Fruit fly (Drosophila melanogaster) whole organism, adult: ENCODE data around the gene Ssl2.

Source experiments
- CG11617 ChIP-seq: fragments of 200-800 bp; sonication (Bioruptor generic); optimal IDR thresholded peaks from 2 replicates; lab custom pipeline; 2017; ENCODE audit warnings: mild to moderate bottlenecking, missing biosample characterization, missing genetic modification reagents, missing genetic modification characterization
- CG12768 ChIP-seq: fragments of 200-800 bp; sonication (Bioruptor generic); optimal IDR thresholded peaks from 2 replicates; lab custom pipeline; 2017; ENCODE audit warnings: missing biosample characterization, missing genetic modification characterization, mild to moderate bottlenecking, moderate library complexity, missing genetic modification reagents
- CG14711 ChIP-seq: fragments of 200-800 bp; sonication (Bioruptor generic); optimal IDR thresholded peaks from 2 replicates; lab custom pipeline; 2018; ENCODE audit warnings: missing biosample characterization, mild to moderate bottlenecking, missing genetic modification characterization, moderate library complexity
- CG1620 ChIP-seq: fragments of 200-800 bp; sonication (Bioruptor generic); optimal IDR thresholded peaks from 2 replicates; lab custom pipeline; 2016; ENCODE audit warnings: missing biosample characterization, missing genetic modification characterization
- CG33017 ChIP-seq: fragments of 200-800 bp; sonication (Bioruptor generic); optimal IDR thresholded peaks from 2 replicates; lab custom pipeline; 2018; ENCODE audit warnings: missing biosample characterization, mild to moderate bottlenecking, missing genetic modification characterization, moderate library complexity
- CG5204 ChIP-seq: fragments of 200-800 bp; sonication (Bioruptor generic); optimal IDR thresholded peaks from 2 replicates; lab custom pipeline; 2016; ENCODE audit warnings: missing biosample characterization, missing genetic modification characterization
- CG7045 ChIP-seq: fragments of 200-800 bp; sonication (Bioruptor generic); optimal IDR thresholded peaks from 2 replicates; lab custom pipeline; 2017; ENCODE audit warnings: missing biosample characterization, mild to moderate bottlenecking, missing genetic modification characterization
- CG7101 ChIP-seq: fragments of 200-800 bp; sonication (Bioruptor generic); optimal IDR thresholded peaks from 2 replicates; lab custom pipeline; 2018; ENCODE audit warnings: missing biosample characterization, mild to moderate bottlenecking, missing genetic modification characterization, moderate library complexity
- Clk ChIP-seq: fragments of 200-800 bp; sonication (Bioruptor generic); optimal IDR thresholded peaks from 2 replicates; lab custom pipeline; 2017; ENCODE audit warnings: missing biosample characterization, missing genetic modification characterization
- Crg-1 ChIP-seq: fragments of 200-800 bp; sonication (Bioruptor generic); optimal IDR thresholded peaks from 2 replicates; lab custom pipeline; 2016; ENCODE audit warnings: missing biosample characterization, missing genetic modification characterization
- Hr96 ChIP-seq: fragments of 200-800 bp; sonication (Bioruptor generic); optimal IDR thresholded peaks from 2 replicates; lab custom pipeline; 2016; ENCODE audit warnings: missing biosample characterization, missing genetic modification characterization
- Mnt ChIP-seq: fragments of 200-800 bp; sonication (Bioruptor generic); optimal IDR thresholded peaks from 2 replicates; lab custom pipeline; 2016; ENCODE audit warnings: missing biosample characterization, mild to moderate bottlenecking, missing genetic modification characterization
- bab1 ChIP-seq: fragments of 200-800 bp; sonication (Bioruptor generic); optimal IDR thresholded peaks from 3 replicates; lab custom pipeline; 2019; ENCODE audit warnings: missing biosample characterization, mild to moderate bottlenecking, missing genetic modification characterization, moderate library complexity
- cic ChIP-seq: fragments of 200-800 bp; sonication (Bioruptor generic); optimal IDR thresholded peaks from 2 replicates; lab custom pipeline; 2017; ENCODE audit warnings: missing biosample characterization, mild to moderate bottlenecking, missing genetic modification characterization, moderate library complexity
- cnc ChIP-seq, 2 experiments: fragments of >200 bp; optimal IDR thresholded peaks; 2 replicates each; lab custom pipeline; 2017
- kay ChIP-seq: fragments of 200-800 bp; sonication (Bioruptor generic); peaks from one replicate; lab custom pipeline; 2016; ENCODE audit warnings: missing biosample characterization, missing genetic modification characterization, borderline replicate concordance
- ovo ChIP-seq: fragments of 200-800 bp; sonication (Bioruptor generic); optimal IDR thresholded peaks from 2 replicates; lab custom pipeline; 2016; ENCODE audit warnings: missing biosample characterization, missing genetic modification characterization
- pad ChIP-seq: fragments of 200-800 bp; sonication (Bioruptor generic); optimal IDR thresholded peaks from 3 replicates; lab custom pipeline; 2017; ENCODE audit warnings: missing biosample characterization, missing genetic modification characterization, mild to moderate bottlenecking, moderate library complexity, missing genetic modification reagents
- tj ChIP-seq: fragments of 200-800 bp; sonication (Bioruptor generic); optimal IDR thresholded peaks from 3 replicates; lab custom pipeline; 2017; ENCODE audit warnings: missing biosample characterization, mild to moderate bottlenecking, missing genetic modification characterization, moderate library complexity
- toe ChIP-seq: fragments of 200-800 bp; sonication (Bioruptor generic); optimal IDR thresholded peaks from 2 replicates; lab custom pipeline; 2016; ENCODE audit warnings: missing biosample characterization, missing genetic modification characterization

Ssl2 gene

dm6 chr3R:29011144-29011543 is 21.3 kb downstream of the Ssl2 start:
- TF ChIP-seq toe (GFP tag; lab: Kevin White, UChicago) (no peak), cnc (optimal IDR thresholded peaks at IDR 0.05; lab: Kevin White, UChicago) (no peak), CG5204 (GFP tag; lab: Kevin White, UChicago) (no peak)

- no peak for TF ChIP-seq ovo
- no peak for TF ChIP-seq CG11617
- no peak for TF ChIP-seq CG7045 (GFP tag; lab: Kevin White, UChicago)
- no peak for TF ChIP-seq Hr96 (GFP tag; lab: Kevin White, UChicago)
- TF ChIP-seq CG14711 (tag; lab: Kevin White, UChicago) = no peak
- no peak for TF ChIP-seq kay (GFP tag; lab: Kevin White, UChicago)
Observed at dm6 chr3R:29005622-29006018, 26.8 kb downstream of the Ssl2 start.

dm6 chr3R:29004884-29005621 is 27.4 kb downstream of the Ssl2 start:
- TF ChIP-seq CG7045 (GFP tag; lab: Kevin White, UChicago) (no peak), kay (GFP tag; lab: Kevin White, UChicago) (no peak), CG33017 (tag; lab: Kevin White, UChicago) (no peak), tj (GFP tag; lab: Kevin White, UChicago) (no peak), bab1 (GFP tag; lab: Kevin White, UChicago) (peak; percentile 70), CG1620 (no peak)

- no peak for TF ChIP-seq CG7101 (tag; lab: Kevin White, UChicago)
- TF ChIP-seq CG11617 = no peak
- no peak for TF ChIP-seq toe (GFP tag; lab: Kevin White, UChicago)
- TF ChIP-seq CG12768 (GFP tag; lab: Kevin White, UChicago) = no peak
- no peak for TF ChIP-seq bab1 (GFP tag; lab: Kevin White, UChicago)
Observed at dm6 chr3R:29000001-29000400, 32.4 kb downstream of the Ssl2 start.

dm6 chr3R:28998999-28999398 is 33.4 kb downstream of the Ssl2 start:
- TF ChIP-seq kay (GFP tag; lab: Kevin White, UChicago) (no peak), cnc (optimal IDR thresholded peaks at IDR 0.05; lab: Kevin White, UChicago) (no peak), Hr96 (GFP tag; lab: Kevin White, UChicago) (no peak), ovo (no peak), cic (GFP tag; lab: Kevin White, UChicago) (no peak), CG7101 (tag; lab: Kevin White, UChicago) (no peak), bab1 (GFP tag; lab: Kevin White, UChicago) (no peak)

- no peak for TF ChIP-seq CG7101 (tag; lab: Kevin White, UChicago)
- no peak for TF ChIP-seq CG7045 (GFP tag; lab: Kevin White, UChicago)
- no peak for TF ChIP-seq ovo
- TF ChIP-seq bab1 (GFP tag; lab: Kevin White, UChicago) = no peak
- TF ChIP-seq CG12768 (GFP tag; lab: Kevin White, UChicago) = no peak
- no peak for TF ChIP-seq Clk
- TF ChIP-seq CG1620 = no peak
- no peak for TF ChIP-seq CG14711 (tag; lab: Kevin White, UChicago)
- no peak for TF ChIP-seq CG5204 (GFP tag; lab: Kevin White, UChicago)
- TF ChIP-seq Crg-1 = no peak
- no peak for TF ChIP-seq CG33017 (tag; lab: Kevin White, UChicago)
- TF ChIP-seq kay (GFP tag; lab: Kevin White, UChicago) = no peak
- TF ChIP-seq cic (GFP tag; lab: Kevin White, UChicago) = no peak
- no peak for TF ChIP-seq Mnt (GFP tag; lab: Kevin White, UChicago)
- TF ChIP-seq CG11617 = no peak
- no peak for TF ChIP-seq cnc (optimal IDR thresholded peaks at IDR 0.05; lab: Kevin White, UChicago)
Observed at dm6 chr3R:28990695-28991094, 41.7 kb downstream of the Ssl2 start.

dm6 chr3R:28989388-28989787 is 43.1 kb downstream of the Ssl2 start:
- TF ChIP-seq CG5204 (GFP tag; lab: Kevin White, UChicago) (no peak), toe (GFP tag; lab: Kevin White, UChicago) (no peak), CG7045 (GFP tag; lab: Kevin White, UChicago) (no peak), cnc (optimal IDR thresholded peaks at IDR 0.05; lab: Kevin White, UChicago) (no peak), cic (GFP tag; lab: Kevin White, UChicago) (no peak), ovo (no peak), tj (GFP tag; lab: Kevin White, UChicago) (no peak), Clk (no peak), Crg-1 (no peak), kay (GFP tag; lab: Kevin White, UChicago) (no peak), CG7101 (tag; lab: Kevin White, UChicago) (no peak), pad (GFP tag; lab: Kevin White, UChicago) (no peak), CG12768 (GFP tag; lab: Kevin White, UChicago) (no peak)
